Worm (Caenorhabditis elegans) whole organism, L2 larva: ENCODE results near the gene srh-3.

Experiments
- ZK546.5 ChIP-seq: sonication (generic microtip); optimal IDR thresholded peaks from 2 replicates; lab custom pipeline; 2017; ENCODE audit warnings: missing biosample characterization, missing genetic modification characterization
- elt-3 ChIP-seq: sonication (generic microtip); optimal IDR thresholded peaks from 2 replicates; lab custom pipeline; 2017; ENCODE audit warnings: missing biosample characterization, missing genetic modification characterization
- lin-39 ChIP-seq: fragments of 150-350 bp; optimal IDR thresholded peaks from 2 replicates; lab custom pipeline; 2014; ENCODE audit warnings: missing biosample characterization, missing genetic modification reagents, missing genetic modification characterization
- nhr-25 ChIP-seq: fragments of 150-350 bp; sonication (generic microtip); optimal IDR thresholded peaks from 3 replicates; lab custom pipeline; 2014; ENCODE audit warnings: missing biosample characterization, missing genetic modification characterization
- unc-62 ChIP-seq: fragments of 150-350 bp; optimal IDR thresholded peaks from 2 replicates; lab custom pipeline; 2014; ENCODE audit warnings: missing biosample characterization, missing genetic modification reagents, missing genetic modification characterization

- TF ChIP-seq ZK546.5 (tag; lab: Kevin White, UChicago): no peak
- TF ChIP-seq unc-62 (GFP tag; lab: Kevin White, UChicago): no peak
- no peak for TF ChIP-seq lin-39 (tag; lab: Kevin White, UChicago)
- no peak for TF ChIP-seq elt-3 (tag; lab: Kevin White, UChicago)
- no peak for TF ChIP-seq nhr-25 (tag; lab: Kevin White, UChicago)
Observed at ce11 chrV:1651045-1651444, 31.3 kb upstream of the srh-3 start, which contains the start of gene irld-44.
